Worm (Caenorhabditis elegans) whole organism, midembryonic: ENCODE data around the gene C04F5.2.

ENCODE experiments used
- med-1 ChIP-seq: sonication (generic microtip); optimal IDR thresholded peaks from 2 replicates; lab custom pipeline; 2017; ENCODE audit warnings: missing genetic modification characterization, mild to moderate bottlenecking, missing compliant biosample characterization, antibody characterized with exemption, missing genetic modification reagents; ENCODE audit not compliant: insufficient read depth
- ztf-23 ChIP-seq: fragments of 200-800 bp; sonication (Bioruptor generic); IDR thresholded peaks from 2 replicates; pipeline ENCODE4 v1.3.6; 2022; ENCODE audit warnings: missing genetic modification reagents, missing genetic modification characterization, missing compliant biosample characterization
- ztf-29 ChIP-seq: fragments of 200-800 bp; sonication (Bioruptor generic); IDR thresholded peaks from 2 replicates; pipeline ENCODE4 v1.3.6; 2022; ENCODE audit warnings: missing genetic modification reagents, missing genetic modification characterization, missing compliant biosample characterization

- TF ChIP-seq med-1 (no peak), ztf-23 (GFP tag; lab: Robert Waterston, UW) (no peak), ztf-29 (GFP tag; lab: Robert Waterston, UW) (no peak)
These were observed 22.2 kb upstream of the C04F5.2 start, which contains the start of gene C04F5.9 for ce11 chrV:5119109-5119508.
